Fruit fly (Drosophila melanogaster) S2 (cell line): Measurements from ENCODE around the gene CG7824.

ENCODE experiments used
- CG8478 ChIP-seq: fragments of >200 bp; optimal IDR thresholded peaks from 2 replicates; lab custom pipeline; 2018
- CTCF ChIP-seq, 2 experiments: fragments of >200 bp; optimal IDR thresholded peaks; 2 replicates each; lab custom pipeline; 2018

- peak; percentile 65 to 89 for TF ChIP-seq CTCF (optimal IDR thresholded peaks at IDR 0.05; lab: Kevin White, UChicago)
- TF ChIP-seq CG8478 (lab: Kevin White, UChicago): no peak
Measured at dm6 chr3R:29903775-29904356, 45.1 kb upstream of the CG7824 start, which contains the start of gene CG15517.
